Fruit fly (Drosophila melanogaster): ENCODE results near the gene CG44198.

dm6 chr2L:13082177-13082576 is 36.8 kb downstream of the CG44198 start:
- no peak for TF ChIP-seq CG7271 (tag; optimal IDR thresholded peaks at IDR 0.05)
- TF ChIP-seq CG13424 (tag; optimal IDR thresholded peaks at IDR 0.05), result no peak
- peak; percentile 81 for TF ChIP-seq sens (GFP tag)
- TF ChIP-seq ken (GFP tag; IDR thresholded peaks at IDR 0.05), result no peak
- no peak for TF ChIP-seq run (tag; optimal IDR thresholded peaks at IDR 0.05)
